Fruit fly (Drosophila melanogaster) whole organism, wandering third instar larva: ENCODE results near the gene CG15891.

Source experiments
- Abd-B ChIP-seq: fragments of >200 bp; optimal IDR thresholded peaks from 2 replicates; lab custom pipeline; 2017; ENCODE audit warnings: missing biosample characterization, missing genetic modification characterization
- CG32264 ChIP-seq: fragments of 200-800 bp; sonication (Bioruptor generic); optimal IDR thresholded peaks from 2 replicates; lab custom pipeline; 2016; ENCODE audit warnings: missing biosample characterization, missing genetic modification characterization
- CG9705 ChIP-seq: fragments of 200-800 bp; sonication (Bioruptor generic); optimal IDR thresholded peaks from 2 replicates; lab custom pipeline; 2018; ENCODE audit warnings: missing biosample characterization, mild to moderate bottlenecking, missing genetic modification characterization
- CrebA ChIP-seq: fragments of 200-800 bp; sonication (Bioruptor generic); optimal IDR thresholded peaks from 2 replicates; lab custom pipeline; 2016; ENCODE audit warnings: missing biosample characterization, mild to moderate bottlenecking, missing genetic modification characterization, borderline replicate concordance
- Dfd ChIP-seq: fragments of >200 bp; optimal IDR thresholded peaks from 2 replicates; lab custom pipeline; 2017; ENCODE audit warnings: missing biosample characterization, missing genetic modification characterization
- Dif ChIP-seq: fragments of 200-275, 200-300 bp; sonication (Bioruptor generic); optimal IDR thresholded peaks from 2 replicates; lab custom pipeline; 2018; ENCODE audit warnings: missing biosample characterization, missing genetic modification characterization; ENCODE audit not compliant: partially characterized antibody
- GATAd ChIP-seq: sonication (Bioruptor generic); optimal IDR thresholded peaks from 2 replicates; lab custom pipeline; 2016; ENCODE audit warnings: missing biosample characterization, missing genetic modification characterization
- HLH106 ChIP-seq: fragments of 200-800 bp; optimal IDR thresholded peaks from 3 replicates; lab custom pipeline; 2019; ENCODE audit warnings: missing biosample characterization, mild to moderate bottlenecking, missing genetic modification characterization, moderate library complexity
- Hnf4 ChIP-seq: fragments of 200-800 bp; sonication (Bioruptor generic); optimal IDR thresholded peaks from 2 replicates; lab custom pipeline; 2016; ENCODE audit warnings: missing biosample characterization, mild to moderate bottlenecking, missing genetic modification characterization
- Hr78 ChIP-seq: fragments of >200 bp; optimal IDR thresholded peaks from 2 replicates; lab custom pipeline; 2017; ENCODE audit warnings: missing biosample characterization, missing genetic modification characterization
- Hr83 ChIP-seq: fragments of 200-300 bp; sonication (Bioruptor generic); optimal IDR thresholded peaks from 2 replicates; lab custom pipeline; 2016; ENCODE audit warnings: missing biosample characterization, mild to moderate bottlenecking, missing genetic modification characterization, moderate library complexity; ENCODE audit not compliant: poor library complexity, severe bottlenecking
- Jra ChIP-seq: sonication (Bioruptor generic); optimal IDR thresholded peaks from 2 replicates; lab custom pipeline; 2016; ENCODE audit warnings: missing biosample characterization, missing genetic modification characterization
- Mio ChIP-seq: sonication (Bioruptor generic); optimal IDR thresholded peaks from 2 replicates; lab custom pipeline; 2016; ENCODE audit warnings: missing biosample characterization, missing genetic modification characterization
- Myc ChIP-seq: fragments of >200 bp; optimal IDR thresholded peaks from 2 replicates; lab custom pipeline; 2017
- N ChIP-seq: fragments of >200 bp; optimal IDR thresholded peaks from 2 replicates; lab custom pipeline; 2018; ENCODE audit warnings: missing biosample characterization, missing external identifiers, missing genetic modification characterization
- OdsH ChIP-seq: fragments of 200-800 bp; sonication (Bioruptor generic); optimal IDR thresholded peaks from 2 replicates; lab custom pipeline; 2016; ENCODE audit warnings: missing biosample characterization, mild to moderate bottlenecking, missing genetic modification characterization
- Rel ChIP-seq, 2 experiments: fragments of 200-800 bp; sonication (Bioruptor generic) in 1 of 2; optimal IDR thresholded peaks; 2 replicates in 1 of 2; 3 replicates in 1 of 2; lab custom pipeline; 2016 to 2019; ENCODE audit warnings: mild to moderate bottlenecking in 2 of 2, missing biosample characterization in 2 of 2, missing genetic modification characterization in 2 of 2, moderate library complexity in 1 of 2
- Sp1 ChIP-seq: fragments of 200-800 bp; sonication (Bioruptor generic); optimal IDR thresholded peaks from 3 replicates; lab custom pipeline; 2019; ENCODE audit warnings: missing biosample characterization, mild to moderate bottlenecking, missing genetic modification characterization, moderate library complexity
- Vsx2 ChIP-seq: fragments of 200-300, 225-300 bp; sonication (Bioruptor generic); optimal IDR thresholded peaks from 2 replicates; lab custom pipeline; 2018; ENCODE audit warnings: missing biosample characterization, missing genetic modification characterization; ENCODE audit not compliant: partially characterized antibody
- br ChIP-seq: fragments of 200-800 bp; sonication (Bioruptor generic); optimal IDR thresholded peaks from 2 replicates; lab custom pipeline; 2016; ENCODE audit warnings: missing biosample characterization, missing genetic modification characterization
- brk ChIP-seq: fragments of 200-800 bp; sonication (Bioruptor generic); optimal IDR thresholded peaks from 2 replicates; lab custom pipeline; 2016; ENCODE audit warnings: missing biosample characterization, mild to moderate bottlenecking, missing genetic modification characterization
- dl ChIP-seq, 2 experiments: fragments of 175-275, 200-275 bp in 1 of 2; fragments of 200-275 bp in 1 of 2; sonication (Bioruptor generic); optimal IDR thresholded peaks; lab custom pipeline; 2018; ENCODE audit warnings: mild to moderate bottlenecking in 2 of 2, missing biosample characterization in 2 of 2, missing genetic modification characterization in 2 of 2, moderate library complexity in 2 of 2; ENCODE audit not compliant: partially characterized antibody in 2 of 2, insufficient read depth in 1 of 2
- dmrt93B ChIP-seq: fragments of 200-800 bp; sonication (Bioruptor generic); optimal IDR thresholded peaks from 2 replicates; lab custom pipeline; 2018; ENCODE audit warnings: missing biosample characterization, mild to moderate bottlenecking, missing genetic modification characterization
- dsf ChIP-seq: sonication (Bioruptor generic); optimal IDR thresholded peaks from 2 replicates; lab custom pipeline; 2016; ENCODE audit warnings: missing biosample characterization, missing genetic modification characterization, borderline replicate concordance
- ey ChIP-seq: fragments of 200-800 bp; sonication (Bioruptor generic); optimal IDR thresholded peaks from 2 replicates; lab custom pipeline; 2016; ENCODE audit warnings: missing biosample characterization, missing genetic modification characterization
- foxo ChIP-seq, 2 experiments: fragments of 200-800 bp; sonication (Bioruptor generic); optimal IDR thresholded peaks; 2 replicates in 1 of 2; 3 replicates in 1 of 2; lab custom pipeline; 2016 to 2017; ENCODE audit warnings: missing biosample characterization in 2 of 2, missing genetic modification characterization in 2 of 2
- fru ChIP-seq: fragments of 200-800 bp; sonication (Bioruptor generic); optimal IDR thresholded peaks from 3 replicates; lab custom pipeline; 2016; ENCODE audit warnings: missing biosample characterization, mild to moderate bottlenecking, missing genetic modification characterization
- h ChIP-seq: fragments of 200-800 bp; sonication (Bioruptor generic); optimal IDR thresholded peaks from 3 replicates; lab custom pipeline; 2016; ENCODE audit warnings: missing biosample characterization, mild to moderate bottlenecking, missing genetic modification characterization
- jim ChIP-seq: fragments of 175-275, 200-325 bp; sonication (Bioruptor generic); optimal IDR thresholded peaks from 2 replicates; lab custom pipeline; 2016; ENCODE audit warnings: missing biosample characterization, mild to moderate bottlenecking, missing genetic modification characterization
- lola ChIP-seq: fragments of >200 bp; optimal IDR thresholded peaks from 2 replicates; lab custom pipeline; 2017; ENCODE audit warnings: missing biosample characterization, missing genetic modification characterization
- pan ChIP-seq: fragments of >200 bp; optimal IDR thresholded peaks from 2 replicates; lab custom pipeline; 2017
- psq ChIP-seq: fragments of 200-800 bp; sonication (Bioruptor generic); optimal IDR thresholded peaks from 3 replicates; lab custom pipeline; 2017; ENCODE audit warnings: missing biosample characterization, mild to moderate bottlenecking, missing genetic modification characterization, moderate library complexity
- rgr ChIP-seq: fragments of 200-800 bp; sonication (Bioruptor generic); optimal IDR thresholded peaks from 3 replicates; lab custom pipeline; 2016; ENCODE audit warnings: missing biosample characterization, mild to moderate bottlenecking, missing genetic modification characterization
- sage ChIP-seq: fragments of 200-800 bp; sonication (Bioruptor generic); optimal IDR thresholded peaks from 2 replicates; lab custom pipeline; 2016; ENCODE audit warnings: missing biosample characterization, mild to moderate bottlenecking, missing genetic modification characterization
- sv ChIP-seq: fragments of 200-800 bp; sonication (Bioruptor generic); optimal IDR thresholded peaks from 3 replicates; lab custom pipeline; 2016; ENCODE audit warnings: missing biosample characterization, missing genetic modification characterization
- tai ChIP-seq: sonication (Bioruptor generic); optimal IDR thresholded peaks from 2 replicates; lab custom pipeline; 2016; ENCODE audit warnings: missing biosample characterization, missing genetic modification characterization
- usp ChIP-seq: fragments of >200 bp; optimal IDR thresholded peaks from 2 replicates; lab custom pipeline; 2017; ENCODE audit warnings: missing biosample characterization, missing genetic modification characterization
- woc ChIP-seq: sonication (Bioruptor generic); optimal IDR thresholded peaks from 2 replicates; lab custom pipeline; 2016; ENCODE audit warnings: missing biosample characterization, mild to moderate bottlenecking, missing genetic modification characterization

CG15891 gene

dm6 chrX:6266092-6266491 lies 29.1 kb downstream of the CG15891 start:
- no peak for TF ChIP-seq pan
- no peak for TF ChIP-seq Hnf4 (GFP tag; lab: Kevin White, UChicago)
- TF ChIP-seq Sp1 (GFP tag; lab: Kevin White, UChicago): no peak
- no peak for TF ChIP-seq CG32264 (GFP tag; lab: Kevin White, UChicago)
- no peak for TF ChIP-seq brk (GFP tag; lab: Kevin White, UChicago)
- no peak for TF ChIP-seq Hr78 (GFP tag; lab: Kevin White, UChicago)
- TF ChIP-seq ey (GFP tag; lab: Kevin White, UChicago): no peak
- no peak for TF ChIP-seq rgr (GFP tag; lab: Kevin White, UChicago)
- no peak for TF ChIP-seq dsf (GFP tag; lab: Kevin White, UChicago)
- TF ChIP-seq br: no peak
- no peak for TF ChIP-seq woc (GFP tag; lab: Kevin White, UChicago)

- TF ChIP-seq CG32264 (GFP tag; lab: Kevin White, UChicago) (peak; percentile 58), Mio (GFP tag; lab: Kevin White, UChicago) (peak; percentile 47), sage (GFP tag; lab: Kevin White, UChicago) (peak; percentile 83), N (GFP tag; lab: Kevin White, UChicago) (no peak), Dfd (GFP tag; lab: Kevin White, UChicago) (no peak), Myc (no peak), rgr (GFP tag; lab: Kevin White, UChicago) (peak; percentile 91), dsf (GFP tag; lab: Kevin White, UChicago) (peak; percentile 11), Hr78 (GFP tag; lab: Kevin White, UChicago) (no peak), Hnf4 (GFP tag; lab: Kevin White, UChicago) (peak; percentile 76), Vsx2 (GFP tag; lab: Kevin White, UChicago) (no peak), br (peak; percentile 92), jim (no peak), Abd-B (GFP tag; lab: Kevin White, UChicago) (no peak), OdsH (peak; percentile 91), CrebA (no peak), woc (GFP tag; lab: Kevin White, UChicago) (peak; percentile 80), lola (GFP tag; lab: Kevin White, UChicago) (no peak), Dif (GFP tag; lab: Kevin White, UChicago) (no peak), usp (GFP tag; lab: Kevin White, UChicago) (no peak), dmrt93B (GFP tag; lab: Kevin White, UChicago) (peak; percentile 77), GATAd (GFP tag; lab: Kevin White, UChicago) (no peak), psq (peak; percentile 81), HLH106 (tag; lab: Kevin White, UChicago) (peak; percentile 79), Rel (GFP tag; optimal IDR thresholded peaks at IDR 0.05; lab: Kevin White, UChicago) (peak; percentile 71), Rel (tag; optimal IDR thresholded peaks at IDR 0.05; lab: Kevin White, UChicago) (no peak), foxo (GFP tag; optimal IDR thresholded peaks at IDR 0.05; lab: Kevin White, UChicago) (peak; percentile 63 to 93), Hr83 (GFP tag; lab: Kevin White, UChicago) (no peak), sv (peak; percentile 94), pan (no peak), dl (GFP tag; optimal IDR thresholded peaks at IDR 0.05; lab: Kevin White, UChicago; ENCODE audit: insufficient read depth in 1 of 2, partially characterized antibody in 2 of 2) (no peak), Sp1 (GFP tag; lab: Kevin White, UChicago) (peak; percentile 79), ey (GFP tag; lab: Kevin White, UChicago) (peak; percentile 89), brk (GFP tag; lab: Kevin White, UChicago) (no peak), tai (GFP tag; lab: Kevin White, UChicago) (no peak), fru (GFP tag; lab: Kevin White, UChicago) (peak; percentile 92), CG9705 (peak; percentile 19), Jra (GFP tag; lab: Kevin White, UChicago) (peak; percentile 65), h (GFP tag; lab: Kevin White, UChicago) (peak; percentile 92)
- TF ChIP-seq, all 38 proteins: peak for 21
Measured at dm6 chrX:6265456-6265877, 29.7 kb downstream of the CG15891 start.
